Worm (Caenorhabditis elegans): ENCODE measurements around the gene hpr-17.

The hpr-17 gene

ce11 chrII:13117135-13117534, 39.7 kb downstream of the hpr-17 start, which contains the start of gene gfm-1:
gfm-1 (plus strand) TSS chrII:13117483.
- TF ChIP-seq snpc-1.1 (tag; optimal IDR thresholded peaks at IDR 0.05; ENCODE audit: insufficient read depth) (peak; percentile 51), madf-6 (GFP tag; IDR thresholded peaks at IDR 0.05) (peak; percentile 53), B0035.1 (tag; optimal IDR thresholded peaks at IDR 0.05) (peak; percentile 6), snpc-4 (GFP tag; optimal IDR thresholded peaks at IDR 0.05) (no peak), snpc-4 (tag; optimal IDR thresholded peaks at IDR 0.05) (peak in 2 of 4 experiments; percentile 33 to 56), snpc-1.3 (tag; optimal IDR thresholded peaks at IDR 0.05; ENCODE audit: insufficient read depth) (peak; percentile 30), nhr-27 (tag; optimal IDR thresholded peaks at IDR 0.05) (no peak), lir-1 (GFP tag; conservative IDR thresholded peaks at IDR 0.05) (0 out of 2 replicates have a peak, but pooled peaks have one; percentile 6), lin-54 (GFP tag; optimal IDR thresholded peaks at IDR 0.05) (peak; percentile 60), ZK185.1 (tag; optimal IDR thresholded peaks at IDR 0.05; ENCODE audit: poor library complexity, severe bottlenecking) (peak; percentile 91), lsl-1 (GFP tag; optimal IDR thresholded peaks at IDR 0.05) (peak; percentile 48), atf-7 (tag; optimal IDR thresholded peaks at IDR 0.05) (peak; percentile 15), B0336.3 (GFP tag; IDR thresholded peaks at IDR 0.05) (no peak), ama-1 (optimal IDR thresholded peaks at IDR 0.05) (no peak), ama-1 (GFP tag; optimal IDR thresholded peaks at IDR 0.05) (no peak), F10E7.11 (tag; optimal IDR thresholded peaks at IDR 0.05) (no peak), mes-4 (tag; optimal IDR thresholded peaks at IDR 0.05) (no peak), cebp-1 (GFP tag; IDR thresholded peaks at IDR 0.05) (no peak), cebp-1 (tag; optimal IDR thresholded peaks at IDR 0.05) (peak; percentile 27), B0019.2 (GFP tag; conservative IDR thresholded peaks at IDR 0.05) (no peak), snpc-3.4 (tag; optimal IDR thresholded peaks at IDR 0.05) (peak; percentile 43), D2030.7 (GFP tag; IDR thresholded peaks at IDR 0.05) (peak; percentile 44; the same call in 1 of the 2 replicates), ceh-27 (GFP tag; optimal IDR thresholded peaks at IDR 0.05) (peak; percentile 51), C06A6.2 (GFP tag; conservative IDR thresholded peaks at IDR 0.05) (no peak), rec-8 (tag; optimal IDR thresholded peaks at IDR 0.05) (peak; percentile 2 to 89), F22D6.2 (tag; optimal IDR thresholded peaks at IDR 0.05) (peak; percentile 30), xnd-1 (tag; optimal IDR thresholded peaks at IDR 0.05) (no peak), madf-10 (tag; optimal IDR thresholded peaks at IDR 0.05) (peak; percentile 6), dox-1 (GFP tag; IDR thresholded peaks at IDR 0.05) (peak; percentile 61), lin-35 (GFP tag; optimal IDR thresholded peaks at IDR 0.05) (peak in 1 of 3 experiments; percentile 41), ztf-18 (tag; optimal IDR thresholded peaks at IDR 0.05) (peak; percentile 36), madf-8 (GFP tag; conservative IDR thresholded peaks at IDR 0.05) (0 out of 2 replicates have a peak, but pooled peaks have one; percentile 30), let-607 (tag; optimal IDR thresholded peaks at IDR 0.05) (peak in 1 of 2 experiments; percentile 61), unc-130 (GFP tag; optimal IDR thresholded peaks at IDR 0.05) (peak; percentile 90), mcd-1 (GFP tag; IDR thresholded peaks at IDR 0.05) (peak; percentile 68; the same call in 1 of the 2 replicates), hlh-12 (tag; optimal IDR thresholded peaks at IDR 0.05) (no peak), F33H1.4 (GFP tag; IDR thresholded peaks at IDR 0.05) (peak; percentile 33; the same call in 1 of the 2 replicates), K12H6.12 (tag; optimal IDR thresholded peaks at IDR 0.05) (peak; percentile 44), ceh-79 (tag; optimal IDR thresholded peaks at IDR 0.05) (peak; percentile 54), hmg-1.2 (GFP tag; IDR thresholded peaks at IDR 0.05) (no peak), athp-1 (tag; optimal IDR thresholded peaks at IDR 0.05) (peak; percentile 52), attf-6 (GFP tag; IDR thresholded peaks at IDR 0.05) (no peak)

All from whole organism, young adult.